Worm (Caenorhabditis elegans): ENCODE measurements around the gene ZC266.1.

ZC266.1 gene

DNA sequence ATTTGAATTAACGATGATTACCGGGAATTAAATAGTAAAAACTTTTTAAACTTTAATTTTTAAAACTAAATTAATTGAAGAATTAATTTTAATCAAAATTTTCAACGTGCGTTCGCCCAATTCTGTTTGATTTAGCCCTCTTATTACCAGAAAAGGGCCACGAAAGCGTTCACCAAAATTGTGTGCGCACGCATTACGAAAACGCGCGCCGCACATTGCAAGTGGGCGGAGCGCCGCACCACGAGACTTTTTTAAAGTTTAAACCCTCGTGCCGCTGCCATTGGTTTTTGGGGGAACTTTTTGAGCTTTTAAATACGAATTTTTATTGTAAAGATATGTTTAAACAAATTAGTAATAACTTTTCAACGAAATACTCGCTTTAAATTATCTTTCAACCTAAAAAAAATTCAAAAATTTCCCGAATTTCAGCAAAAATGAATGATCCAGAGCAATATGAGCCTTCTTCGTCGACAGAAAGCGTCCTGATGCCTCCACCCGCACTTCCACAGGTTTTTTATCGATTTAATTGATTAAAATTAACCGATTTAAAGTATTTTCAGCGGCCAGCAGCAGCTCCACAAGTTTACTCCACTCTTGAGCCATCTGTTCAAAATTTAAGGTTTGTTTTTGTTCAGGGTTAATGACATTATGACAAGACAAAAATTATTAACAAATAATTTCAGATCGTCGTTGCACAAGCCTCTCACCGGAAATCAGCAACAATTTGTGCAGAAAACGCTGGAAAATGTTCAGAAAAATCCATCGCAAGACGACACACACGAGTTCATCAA, 13.2 kb downstream of the ZC266.1 start, which contains the start of gene taf-10 (continued):
- peak; percentile 7 for TF ChIP-seq F23B12.7 (tag; optimal IDR thresholded peaks at IDR 0.05; ENCODE audit: insufficient read depth)
- TF ChIP-seq zim-3 (tag; optimal IDR thresholded peaks at IDR 0.05) = no peak
- TF ChIP-seq F22D6.2 (tag; optimal IDR thresholded peaks at IDR 0.05) = no peak
- TF ChIP-seq nhr-80 (tag; optimal IDR thresholded peaks at IDR 0.05) = peak; percentile 29
- no peak for TF ChIP-seq lag-1 (GFP tag; IDR thresholded peaks at IDR 0.05)
- peak; percentile 13 for TF ChIP-seq lin-40 (tag; optimal IDR thresholded peaks at IDR 0.05)
- TF ChIP-seq sdz-38 (tag; optimal IDR thresholded peaks at IDR 0.05) = no peak
- no peak for TF ChIP-seq K12H6.12 (tag; optimal IDR thresholded peaks at IDR 0.05)
- TF ChIP-seq B0035.1 (tag; optimal IDR thresholded peaks at IDR 0.05) = no peak
- no peak for TF ChIP-seq hmg-1.2 (GFP tag; IDR thresholded peaks at IDR 0.05)
- 0 out of 2 replicates have a peak, but pooled peaks have one; percentile 25 for TF ChIP-seq attf-3 (GFP tag; conservative IDR thresholded peaks at IDR 0.05)
- TF ChIP-seq tlf-1 (GFP tag; optimal IDR thresholded peaks at IDR 0.05) = no peak
- 0 out of 2 replicates have a peak, but pooled peaks have one; percentile 51 for TF ChIP-seq nfyb-1 (GFP tag; IDR thresholded peaks at IDR 0.05)
- no peak for TF ChIP-seq nhr-120 (GFP tag; IDR thresholded peaks at IDR 0.05)
- no peak for TF ChIP-seq aptf-3 (GFP tag; IDR thresholded peaks at IDR 0.05)
- TF ChIP-seq madf-8 (GFP tag; conservative IDR thresholded peaks at IDR 0.05) = peak; percentile 18; the same call in 1 of the 2 replicates
- peak; percentile 8 for TF ChIP-seq rpc-1 (optimal IDR thresholded peaks at IDR 0.05)
- no peak for TF ChIP-seq rpc-1 (tag; optimal IDR thresholded peaks at IDR 0.05)
- no peak for TF ChIP-seq atf-7 (tag; optimal IDR thresholded peaks at IDR 0.05)
- TF ChIP-seq pbrm-1 (GFP tag; IDR thresholded peaks at IDR 0.05) = peak; percentile 49; the same call in 1 of the 2 replicates
- no peak for TF ChIP-seq snpc-1.1 (tag; optimal IDR thresholded peaks at IDR 0.05; ENCODE audit: insufficient read depth)
- TF ChIP-seq tbx-9 (tag; optimal IDR thresholded peaks at IDR 0.05; ENCODE audit: borderline replicate concordance) = no peak
- no peak for TF ChIP-seq lsl-1 (GFP tag; optimal IDR thresholded peaks at IDR 0.05)
- no peak for TF ChIP-seq nhr-90 (tag; optimal IDR thresholded peaks at IDR 0.05)
- TF ChIP-seq madf-6 (GFP tag; IDR thresholded peaks at IDR 0.05) = peak; percentile 17; the same call in 1 of the 2 replicates

DNA sequence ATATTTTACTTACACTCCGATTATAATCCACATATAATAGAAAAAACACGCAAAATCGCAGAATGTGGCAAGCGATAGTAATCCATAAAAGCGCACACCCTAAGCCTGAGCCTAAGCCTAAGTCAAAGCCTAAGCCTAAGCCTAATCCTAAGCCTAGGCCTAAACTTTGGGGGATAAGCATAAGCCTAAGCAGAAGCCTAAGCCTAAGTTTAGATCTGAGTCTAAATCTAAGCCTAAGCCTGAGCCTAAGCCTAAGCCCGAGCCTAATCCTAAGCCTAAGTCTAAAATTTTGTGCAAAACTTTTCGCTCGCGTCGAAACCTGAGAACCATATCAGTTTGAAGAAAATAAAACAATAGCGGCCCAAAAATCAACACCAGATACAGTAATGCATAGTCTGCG, 16.0 kb downstream of the ZC266.1 start:
- TF ChIP-seq B0336.3 (GFP tag; IDR thresholded peaks at IDR 0.05) (no peak), dpff-1 (tag; optimal IDR thresholded peaks at IDR 0.05) (no peak), ceh-58 (GFP tag; IDR thresholded peaks at IDR 0.05) (no peak), ztf-25 (GFP tag; IDR thresholded peaks at IDR 0.05) (no peak), rcor-1 (GFP tag; IDR thresholded peaks at IDR 0.05) (no peak), ama-1 (optimal IDR thresholded peaks at IDR 0.05) (no peak), ama-1 (GFP tag; optimal IDR thresholded peaks at IDR 0.05) (no peak), F57C9.4 (tag; optimal IDR thresholded peaks at IDR 0.05) (no peak), nhr-90 (tag; optimal IDR thresholded peaks at IDR 0.05) (no peak)

ce11 chrV:4681670-4682069, 18.4 kb downstream of the ZC266.1 start, which contains the start of gene K03B4.4:
Gene K03B4.4, plus strand, starts transcription at chrV:4681970.
- no peak for TF ChIP-seq hlh-26 (GFP tag; conservative IDR thresholded peaks at IDR 0.05)
- no peak for TF ChIP-seq let-607 (tag; optimal IDR thresholded peaks at IDR 0.05)
- no peak for TF ChIP-seq akir-1 (GFP tag; optimal IDR thresholded peaks at IDR 0.05)
- no peak for TF ChIP-seq nhr-179 (tag; optimal IDR thresholded peaks at IDR 0.05)
- no peak for TF ChIP-seq lir-1 (GFP tag; conservative IDR thresholded peaks at IDR 0.05)
- no peak for TF ChIP-seq F23B12.7 (tag; optimal IDR thresholded peaks at IDR 0.05; ENCODE audit: insufficient read depth)
- no peak for TF ChIP-seq ztf-25 (GFP tag; IDR thresholded peaks at IDR 0.05)
- TF ChIP-seq tlf-1 (GFP tag; optimal IDR thresholded peaks at IDR 0.05) = no peak
- TF ChIP-seq gei-17 (GFP tag; optimal IDR thresholded peaks at IDR 0.05) = no peak
- no peak for TF ChIP-seq attf-3 (GFP tag; conservative IDR thresholded peaks at IDR 0.05)
- TF ChIP-seq nfyb-1 (GFP tag; IDR thresholded peaks at IDR 0.05) = no peak
- TF ChIP-seq unc-130 (GFP tag; optimal IDR thresholded peaks at IDR 0.05) = no peak
- TF ChIP-seq ztf-18 (tag; optimal IDR thresholded peaks at IDR 0.05) = no peak
- TF ChIP-seq F33H1.4 (GFP tag; IDR thresholded peaks at IDR 0.05) = no peak
- no peak for TF ChIP-seq him-1 (tag; optimal IDR thresholded peaks at IDR 0.05)
- no peak for TF ChIP-seq ztf-26 (tag; optimal IDR thresholded peaks at IDR 0.05)
- no peak for TF ChIP-seq B0019.2 (GFP tag; conservative IDR thresholded peaks at IDR 0.05)
- TF ChIP-seq tbp1 (GFP tag; optimal IDR thresholded peaks at IDR 0.05) = no peak
- no peak for TF ChIP-seq sea-2 (GFP tag; IDR thresholded peaks at IDR 0.05)
